Worm (Caenorhabditis elegans): ENCODE measurements around the gene F20C5.11.

F20C5.11 gene

ce11 chrIV:8794895-8795665, 33.3 kb upstream of the F20C5.11 start (continued):
- TF ChIP-seq B0336.3 (GFP tag; IDR thresholded peaks at IDR 0.05), result no peak; the same call in none of the 2 replicates
- peak; percentile 100 for TF ChIP-seq zfh-2 (GFP tag; conservative IDR thresholded peaks at IDR 0.05)
- peak; percentile 92 for TF ChIP-seq ets-4 (GFP tag; optimal IDR thresholded peaks at IDR 0.05)
- peak; percentile 83 for TF ChIP-seq repo-1 (tag; optimal IDR thresholded peaks at IDR 0.05)
- peak; percentile 73; the same call in 1 of the 2 replicates for TF ChIP-seq pbrm-1 (GFP tag; IDR thresholded peaks at IDR 0.05)
- TF ChIP-seq ztf-28 (GFP tag; IDR thresholded peaks at IDR 0.05), result no peak
- TF ChIP-seq nfya-1 (tag; optimal IDR thresholded peaks at IDR 0.05; ENCODE audit: borderline replicate concordance, insufficient read depth), result no peak
- no peak for TF ChIP-seq nhr-27 (tag; optimal IDR thresholded peaks at IDR 0.05)
- TF ChIP-seq F22D6.2 (tag; optimal IDR thresholded peaks at IDR 0.05), result peak; percentile 58
- TF ChIP-seq ztf-25 (GFP tag; IDR thresholded peaks at IDR 0.05), result no peak
- no peak for TF ChIP-seq snpc-1.1 (tag; optimal IDR thresholded peaks at IDR 0.05; ENCODE audit: insufficient read depth)
- TF ChIP-seq xnd-1 (tag; optimal IDR thresholded peaks at IDR 0.05), result no peak
- TF ChIP-seq snpc-3.4 (tag; optimal IDR thresholded peaks at IDR 0.05), result peak; percentile 18
- TF ChIP-seq madf-10 (tag; optimal IDR thresholded peaks at IDR 0.05), result peak; percentile 89
- peak; percentile 3 for TF ChIP-seq F10E7.11 (tag; optimal IDR thresholded peaks at IDR 0.05)
- TF ChIP-seq C17E4.6 (GFP tag; IDR thresholded peaks at IDR 0.05), result no peak
- peak; percentile 36 for TF ChIP-seq snpc-4 (GFP tag; optimal IDR thresholded peaks at IDR 0.05)
- TF ChIP-seq snpc-4 (tag; optimal IDR thresholded peaks at IDR 0.05), result peak; percentile 1 to 71 (median 68)
- no peak for TF ChIP-seq ccch-3 (GFP tag; optimal IDR thresholded peaks at IDR 0.05)
- no peak for TF ChIP-seq efl-1 (GFP tag; optimal IDR thresholded peaks at IDR 0.05)
- TF ChIP-seq tbp1 (GFP tag; optimal IDR thresholded peaks at IDR 0.05), result peak; percentile 57
- TF ChIP-seq rpc-1 (optimal IDR thresholded peaks at IDR 0.05), result no peak
- TF ChIP-seq rpc-1 (tag; optimal IDR thresholded peaks at IDR 0.05), result no peak
- no peak for TF ChIP-seq lsl-1 (GFP tag; optimal IDR thresholded peaks at IDR 0.05)
- peak; percentile 22; the same call in 1 of the 2 replicates for TF ChIP-seq ekl-4 (GFP tag; IDR thresholded peaks at IDR 0.05)
- TF ChIP-seq nhr-90 (tag; optimal IDR thresholded peaks at IDR 0.05), result peak; percentile 69
- TF ChIP-seq hrde-1 (tag; optimal IDR thresholded peaks at IDR 0.05; ENCODE audit: borderline replicate concordance), result no peak
- no peak for TF ChIP-seq ztf-6 (GFP tag; IDR thresholded peaks at IDR 0.05)
- TF ChIP-seq Y53F4B.3 (GFP tag; IDR thresholded peaks at IDR 0.05), result no peak
- TF ChIP-seq lin-40 (tag; optimal IDR thresholded peaks at IDR 0.05), result peak; percentile 83
- peak in 1 of 3 experiments; percentile 56 for TF ChIP-seq lin-35 (GFP tag; optimal IDR thresholded peaks at IDR 0.05)
- peak; percentile 57 for TF ChIP-seq lin-54 (GFP tag; optimal IDR thresholded peaks at IDR 0.05)
- TF ChIP-seq Y53G8AR.9 (GFP tag; conservative IDR thresholded peaks at IDR 0.05), result no peak
- no peak for TF ChIP-seq B0019.2 (GFP tag; conservative IDR thresholded peaks at IDR 0.05)
- TF ChIP-seq F55B11.4 (tag; optimal IDR thresholded peaks at IDR 0.05; ENCODE audit: borderline replicate concordance, insufficient read depth), result no peak
- no peak for TF ChIP-seq F57C9.4 (tag; optimal IDR thresholded peaks at IDR 0.05)
- 0 out of 2 replicates have a peak, but pooled peaks have one; percentile 57 for TF ChIP-seq let-526 (GFP tag; IDR thresholded peaks at IDR 0.05)
- 0 out of 2 replicates have a peak, but pooled peaks have one; percentile 4 for TF ChIP-seq egl-18 (GFP tag; IDR thresholded peaks at IDR 0.05)
- peak; percentile 70 to 80 for TF ChIP-seq let-607 (tag; optimal IDR thresholded peaks at IDR 0.05)
- no peak for TF ChIP-seq ama-1 (optimal IDR thresholded peaks at IDR 0.05)
- TF ChIP-seq ama-1 (GFP tag; optimal IDR thresholded peaks at IDR 0.05), result no peak
- no peak for TF ChIP-seq Y79H2A.3 (GFP tag; conservative IDR thresholded peaks at IDR 0.05)
- TF ChIP-seq cebp-1 (GFP tag; IDR thresholded peaks at IDR 0.05), result peak; percentile 49; the same call in 1 of the 2 replicates
- peak; percentile 94 for TF ChIP-seq cebp-1 (tag; optimal IDR thresholded peaks at IDR 0.05)
- no peak for TF ChIP-seq ceh-91 (GFP tag; IDR thresholded peaks at IDR 0.05)
- no peak for TF ChIP-seq akir-1 (GFP tag; optimal IDR thresholded peaks at IDR 0.05)
